Worm (Caenorhabditis elegans) whole organism, L4/young adult: ENCODE measurements around the gene K01B6.3.

Experiments used
- dao-5 ChIP-seq: sonication (generic microtip); optimal IDR thresholded peaks from 2 replicates; lab custom pipeline; 2016; ENCODE audit warnings: missing genotype, missing genetic modification characterization, moderate library complexity, missing compliant biosample characterization
- him-1 ChIP-seq: sonication (generic microtip); optimal IDR thresholded peaks from 2 replicates; lab custom pipeline; 2016; ENCODE audit warnings: missing genotype, missing genetic modification reagents, missing genetic modification characterization, missing compliant biosample characterization

ce11 chrIII:9306596-9306995, 6.6 kb downstream of the K01B6.3 start, which contains the start of gene srx-45:
- TF ChIP-seq dao-5 (tag; lab: Kevin White, UChicago) (no peak), him-1 (tag; lab: Kevin White, UChicago) (no peak)
